Worm (Caenorhabditis elegans) whole organism, L2 larva: ENCODE results near the gene str-31.

Experiments
- ZK546.5 ChIP-seq: sonication (generic microtip); optimal IDR thresholded peaks from 2 replicates; lab custom pipeline; 2017; ENCODE audit warnings: missing biosample characterization, missing genetic modification characterization
- aly-2 ChIP-seq: fragments of 150-350 bp; optimal IDR thresholded peaks from 2 replicates; lab custom pipeline; 2014; ENCODE audit warnings: missing biosample characterization, missing genetic modification characterization
- ama-1 ChIP-seq: fragments of 150-350 bp; optimal IDR thresholded peaks from 2 replicates; lab custom pipeline; 2018; ENCODE audit warnings: inconsistent platforms
- blmp-1 ChIP-seq: sonication (generic microtip); optimal IDR thresholded peaks from 2 replicates; lab custom pipeline; 2017; ENCODE audit warnings: missing genetic modification characterization, mild to moderate bottlenecking, missing compliant biosample characterization, antibody characterized with exemption, moderate library complexity; ENCODE audit not compliant: insufficient read depth
- mbf-1 ChIP-seq: sonication (generic microtip); optimal IDR thresholded peaks from 2 replicates; lab custom pipeline; 2017; ENCODE audit warnings: missing biosample characterization, missing genetic modification characterization
- mdl-1 ChIP-seq, 2 experiments: fragments of 150-350 bp in 1 of 2; sonication (generic microtip) in 1 of 2; optimal IDR thresholded peaks; 2 replicates each; lab custom pipeline; 2017; ENCODE audit warnings: missing biosample characterization in 2 of 2, missing genetic modification characterization in 2 of 2
- nhr-237 ChIP-seq: fragments of 150-350 bp; optimal IDR thresholded peaks from 2 replicates; lab custom pipeline; 2014; ENCODE audit warnings: missing biosample characterization, missing genetic modification characterization
- nhr-25 ChIP-seq: fragments of 150-350 bp; sonication (generic microtip); optimal IDR thresholded peaks from 3 replicates; lab custom pipeline; 2014; ENCODE audit warnings: missing biosample characterization, missing genetic modification characterization
- nhr-6 ChIP-seq: fragments of 150-350 bp; optimal IDR thresholded peaks from 2 replicates; lab custom pipeline; 2014; ENCODE audit warnings: missing biosample characterization, missing genetic modification characterization
- sma-3 ChIP-seq: sonication (generic microtip); optimal IDR thresholded peaks from 2 replicates; lab custom pipeline; 2016; ENCODE audit warnings: missing genetic modification reagents, missing genetic modification characterization, missing compliant biosample characterization
- unc-55 ChIP-seq: fragments of 150-350 bp; sonication (generic microtip); optimal IDR thresholded peaks from 3 replicates; lab custom pipeline; 2014; ENCODE audit warnings: missing biosample characterization, missing genetic modification reagents, missing genetic modification characterization
- ztf-11 ChIP-seq: sonication (generic microtip); optimal IDR thresholded peaks from 2 replicates; lab custom pipeline; 2017; ENCODE audit warnings: missing biosample characterization, missing genetic modification characterization

ce11 chrV:7545187-7545586 lies 36.7 kb upstream of the str-31 start, which contains the start of the genes C54F6.19 and nhx-3:
- TF ChIP-seq nhr-25 (tag; lab: Kevin White, UChicago) (no peak), sma-3 (GFP tag; lab: Kevin White, UChicago) (no peak), blmp-1 (no peak), nhr-6 (tag; lab: Kevin White, UChicago) (no peak), mbf-1 (tag; lab: Kevin White, UChicago) (no peak), aly-2 (tag; lab: Kevin White, UChicago) (no peak), nhr-237 (tag; lab: Kevin White, UChicago) (no peak), ZK546.5 (tag; lab: Kevin White, UChicago) (no peak), ztf-11 (tag; lab: Kevin White, UChicago) (no peak), unc-55 (GFP tag; lab: Kevin White, UChicago) (no peak), mdl-1 (tag; optimal IDR thresholded peaks at IDR 0.05; lab: Kevin White, UChicago) (no peak), ama-1 (lab: Kevin White, UChicago) (no peak)
